Worm (Caenorhabditis elegans): ENCODE measurements around the gene C27A2.12.

Gene C27A2.12

ce11 chrII:5056254-5056653, 1.7 kb downstream of the C27A2.12 start (continued):
- 0 out of 2 replicates have a peak, but pooled peaks have one; percentile 8 for TF ChIP-seq lir-1 (GFP tag; conservative IDR thresholded peaks at IDR 0.05)
- no peak for TF ChIP-seq F10E7.11 (tag; optimal IDR thresholded peaks at IDR 0.05)
- TF ChIP-seq F55B11.4 (tag; optimal IDR thresholded peaks at IDR 0.05; ENCODE audit: borderline replicate concordance, insufficient read depth) = no peak
- no peak for TF ChIP-seq ceh-79 (tag; optimal IDR thresholded peaks at IDR 0.05)
- TF ChIP-seq ztf-6 (GFP tag; IDR thresholded peaks at IDR 0.05) = no peak
- TF ChIP-seq akir-1 (GFP tag; optimal IDR thresholded peaks at IDR 0.05) = no peak
- TF ChIP-seq gei-17 (GFP tag; optimal IDR thresholded peaks at IDR 0.05) = no peak
- no peak for TF ChIP-seq zim-3 (tag; optimal IDR thresholded peaks at IDR 0.05)
- TF ChIP-seq F22D6.2 (tag; optimal IDR thresholded peaks at IDR 0.05) = no peak
- no peak for TF ChIP-seq C06A6.2 (GFP tag; conservative IDR thresholded peaks at IDR 0.05)
- peak; percentile 29; the same call in 1 of the 2 replicates for TF ChIP-seq D2030.7 (GFP tag; IDR thresholded peaks at IDR 0.05)
- TF ChIP-seq aptf-2 (GFP tag; conservative IDR thresholded peaks at IDR 0.05) = no peak
- TF ChIP-seq lag-1 (GFP tag; IDR thresholded peaks at IDR 0.05) = no peak
- no peak for TF ChIP-seq nhr-90 (tag; optimal IDR thresholded peaks at IDR 0.05)

ce11 chrII:5055129-5055666, 2.7 kb downstream of the C27A2.12 start, which contains the start of the genes ify-1 and rpl-22:
TSS of gene ify-1 (minus strand) at chrII:5055179.
TSS of gene rpl-22 (plus strand) at chrII:5055616.
- peak; percentile 7 for TF ChIP-seq die-1 (tag; optimal IDR thresholded peaks at IDR 0.05)
- peak; percentile 63 for TF ChIP-seq ztf-18 (tag; optimal IDR thresholded peaks at IDR 0.05)
- no peak for TF ChIP-seq rec-8 (tag; optimal IDR thresholded peaks at IDR 0.05)
- no peak for TF ChIP-seq aptf-3 (GFP tag; IDR thresholded peaks at IDR 0.05)
- no peak for TF ChIP-seq cebp-1 (GFP tag; IDR thresholded peaks at IDR 0.05)
- TF ChIP-seq cebp-1 (tag; optimal IDR thresholded peaks at IDR 0.05) = peak; percentile 76
- no peak for TF ChIP-seq nhr-90 (tag; optimal IDR thresholded peaks at IDR 0.05)
- no peak for TF ChIP-seq attf-6 (GFP tag; IDR thresholded peaks at IDR 0.05)
- TF ChIP-seq Y95B8A.8 (GFP tag; IDR thresholded peaks at IDR 0.05) = 0 out of 2 replicates have a peak, but pooled peaks have one; percentile 54
- peak; percentile 88 for TF ChIP-seq dox-1 (GFP tag; IDR thresholded peaks at IDR 0.05)
- no peak for TF ChIP-seq nhr-179 (tag; optimal IDR thresholded peaks at IDR 0.05)
- no peak for TF ChIP-seq T26A5.8 (tag; optimal IDR thresholded peaks at IDR 0.05)
- TF ChIP-seq snpc-3.4 (tag; optimal IDR thresholded peaks at IDR 0.05) = peak; percentile 81
- TF ChIP-seq B0261.1 (tag; optimal IDR thresholded peaks at IDR 0.05) = peak; percentile 34
- peak; percentile 98 for TF ChIP-seq mcd-1 (GFP tag; IDR thresholded peaks at IDR 0.05)
- TF ChIP-seq unc-130 (GFP tag; optimal IDR thresholded peaks at IDR 0.05) = no peak
- no peak for TF ChIP-seq ceh-79 (tag; optimal IDR thresholded peaks at IDR 0.05)
- no peak for TF ChIP-seq Y53F4B.3 (GFP tag; IDR thresholded peaks at IDR 0.05)
- no peak for TF ChIP-seq cebp-2 (GFP tag; IDR thresholded peaks at IDR 0.05)
- TF ChIP-seq snpc-1.1 (tag; optimal IDR thresholded peaks at IDR 0.05; ENCODE audit: insufficient read depth) = peak; percentile 81
- TF ChIP-seq madf-3 (GFP tag; IDR thresholded peaks at IDR 0.05) = peak; percentile 77; the same call in 1 of the 2 replicates
- no peak for TF ChIP-seq nfya-1 (tag; optimal IDR thresholded peaks at IDR 0.05; ENCODE audit: borderline replicate concordance, insufficient read depth)
- peak; percentile 85 for TF ChIP-seq tlf-1 (GFP tag; optimal IDR thresholded peaks at IDR 0.05)
- TF ChIP-seq ztf-6 (GFP tag; IDR thresholded peaks at IDR 0.05) = no peak
- peak; percentile 54 for TF ChIP-seq pha-4 (tag; optimal IDR thresholded peaks at IDR 0.05)
- peak; percentile 52 for TF ChIP-seq xnd-1 (tag; optimal IDR thresholded peaks at IDR 0.05)
- no peak for TF ChIP-seq C17E4.6 (GFP tag; IDR thresholded peaks at IDR 0.05)
- TF ChIP-seq ztf-26 (tag; optimal IDR thresholded peaks at IDR 0.05) = peak; percentile 26
- TF ChIP-seq F55B11.4 (tag; optimal IDR thresholded peaks at IDR 0.05; ENCODE audit: borderline replicate concordance, insufficient read depth) = no peak
- peak; percentile 73 for TF ChIP-seq athp-1 (tag; optimal IDR thresholded peaks at IDR 0.05)
- TF ChIP-seq madf-8 (GFP tag; conservative IDR thresholded peaks at IDR 0.05) = peak; percentile 71
- TF ChIP-seq pbrm-1 (GFP tag; IDR thresholded peaks at IDR 0.05) = peak; percentile 89
- no peak for TF ChIP-seq aptf-2 (GFP tag; conservative IDR thresholded peaks at IDR 0.05)
- peak; percentile 83 for TF ChIP-seq D2030.7 (GFP tag; IDR thresholded peaks at IDR 0.05)
- peak; percentile 27 to 76 for TF ChIP-seq let-607 (tag; optimal IDR thresholded peaks at IDR 0.05)
- peak; percentile 45 for TF ChIP-seq hrde-1 (tag; optimal IDR thresholded peaks at IDR 0.05; ENCODE audit: borderline replicate concordance)
- peak; percentile 90 for TF ChIP-seq ZK185.1 (tag; optimal IDR thresholded peaks at IDR 0.05; ENCODE audit: poor library complexity, severe bottlenecking)
